Fruit fly (Drosophila melanogaster) whole organism, embryonic: ENCODE measurements around the gene CG5515.

Source experiments
- CG11695 ChIP-seq: fragments of 200-800 bp; sonication (Bioruptor generic); IDR thresholded peaks from 3 replicates; pipeline ENCODE4 v1.3.6; 2022; ENCODE audit warnings: missing biosample characterization, missing genetic modification characterization
- CG12071 ChIP-seq: fragments of 200-800 bp; sonication (Bioruptor generic); optimal IDR thresholded peaks from 3 replicates; lab custom pipeline; 2018; ENCODE audit warnings: missing biosample characterization, mild to moderate bottlenecking, missing genetic modification characterization
- CG12942 ChIP-seq: fragments of 200-800 bp; sonication (Bioruptor generic); optimal IDR thresholded peaks from 3 replicates; lab custom pipeline; 2016; ENCODE audit warnings: missing biosample characterization, missing genetic modification characterization
- CG15601 ChIP-seq: fragments of 200-800 bp; sonication (Bioruptor generic); optimal IDR thresholded peaks from 3 replicates; lab custom pipeline; 2019; ENCODE audit warnings: missing biosample characterization, mild to moderate bottlenecking, missing genetic modification characterization, moderate library complexity
- CG1603 ChIP-seq: fragments of 200-800 bp; sonication (Bioruptor generic); optimal IDR thresholded peaks from 2 replicates; lab custom pipeline; 2019; ENCODE audit warnings: missing biosample characterization, mild to moderate bottlenecking, missing genetic modification characterization, moderate library complexity
- CG16815 ChIP-seq: fragments of 200-800 bp; sonication (Bioruptor generic); optimal IDR thresholded peaks from 3 replicates; lab custom pipeline; 2017; ENCODE audit warnings: missing biosample characterization, mild to moderate bottlenecking, missing genetic modification characterization
- CG18476 ChIP-seq: fragments of 200-800 bp; sonication (Bioruptor generic); optimal IDR thresholded peaks from 2 replicates; lab custom pipeline; 2016; ENCODE audit warnings: missing biosample characterization, mild to moderate bottlenecking, missing genetic modification characterization
- CG18599 ChIP-seq: fragments of 200-800 bp; sonication (Bioruptor generic); optimal IDR thresholded peaks from 3 replicates; lab custom pipeline; 2017; ENCODE audit warnings: missing biosample characterization, missing genetic modification characterization, mild to moderate bottlenecking, moderate library complexity, missing genetic modification reagents
- CG30403 ChIP-seq: fragments of 200-800 bp; sonication (Bioruptor generic); optimal IDR thresholded peaks from 3 replicates; lab custom pipeline; 2016; ENCODE audit warnings: missing biosample characterization, missing genetic modification characterization
- CG34224 ChIP-seq: fragments of 200-800 bp; sonication (Bioruptor generic); IDR thresholded peaks from 3 replicates; pipeline ENCODE4 v1.3.6; 2022; ENCODE audit warnings: missing biosample characterization, missing genetic modification characterization; ENCODE audit not compliant: partially characterized antibody
- CG34376 ChIP-seq: fragments of 200-800 bp; sonication (Bioruptor generic); optimal IDR thresholded peaks from 2 replicates; lab custom pipeline; 2018; ENCODE audit warnings: missing biosample characterization, mild to moderate bottlenecking, missing genetic modification characterization
- CG42726 ChIP-seq: fragments of 200-800 bp; sonication (Bioruptor generic); IDR thresholded peaks from 2 replicates; pipeline ENCODE4 v1.3.6; 2022; ENCODE audit warnings: missing biosample characterization, missing genetic modification characterization; ENCODE audit not compliant: partially characterized antibody
- CG4282 ChIP-seq: fragments of 200-800 bp; sonication (Bioruptor generic); optimal IDR thresholded peaks from 2 replicates; lab custom pipeline; 2016; ENCODE audit warnings: missing biosample characterization, missing genetic modification characterization
- CG5953 ChIP-seq: fragments of 200-800 bp; sonication (Bioruptor generic); IDR thresholded peaks from 2 replicates; pipeline ENCODE4 v1.3.6; 2022; ENCODE audit warnings: missing biosample characterization, missing genetic modification characterization
- CG6654 ChIP-seq: fragments of 200-800 bp; sonication (Bioruptor generic); optimal IDR thresholded peaks from 2 replicates; lab custom pipeline; 2017; ENCODE audit warnings: missing biosample characterization, mild to moderate bottlenecking, missing genetic modification characterization
- CG6765 ChIP-seq: fragments of 200-800 bp; sonication (Bioruptor generic); optimal IDR thresholded peaks from 3 replicates; lab custom pipeline; 2017; ENCODE audit warnings: missing biosample characterization, mild to moderate bottlenecking, missing genetic modification characterization
- CG8359 ChIP-seq: fragments of 200-800 bp; sonication (Bioruptor generic); optimal IDR thresholded peaks from 2 replicates; lab custom pipeline; 2017; ENCODE audit warnings: missing biosample characterization, mild to moderate bottlenecking, missing genetic modification characterization, borderline replicate concordance
- CG9727 ChIP-seq: fragments of 200-800 bp; sonication (Bioruptor generic); optimal IDR thresholded peaks from 3 replicates; lab custom pipeline; 2017; ENCODE audit warnings: missing biosample characterization, mild to moderate bottlenecking, missing genetic modification characterization
- Chrac-16 ChIP-seq: fragments of 200-800 bp; sonication (Bioruptor generic); optimal IDR thresholded peaks from 3 replicates; lab custom pipeline; 2016; ENCODE audit warnings: missing biosample characterization, missing genetic modification characterization
- CrebB ChIP-seq: fragments of 200-800 bp; sonication (Bioruptor generic); optimal IDR thresholded peaks from 3 replicates; lab custom pipeline; 2018; ENCODE audit warnings: missing biosample characterization, mild to moderate bottlenecking, missing genetic modification characterization
- HmgZ ChIP-seq: fragments of 200-800 bp; sonication (Bioruptor generic); optimal IDR thresholded peaks from 2 replicates; lab custom pipeline; 2018; ENCODE audit warnings: missing biosample characterization, mild to moderate bottlenecking, missing genetic modification characterization
- NC2β ChIP-seq: fragments of 200-800 bp; sonication (Bioruptor generic); optimal IDR thresholded peaks from 2 replicates; lab custom pipeline; 2016; ENCODE audit warnings: missing biosample characterization, missing genetic modification characterization
- NFAT ChIP-seq: fragments of 200-800 bp; sonication (Bioruptor generic); IDR thresholded peaks from 2 replicates; pipeline ENCODE4 v1.3.6; 2022; ENCODE audit warnings: missing biosample characterization, missing genetic modification characterization
- Rx ChIP-seq: fragments of 200-800 bp; sonication (Bioruptor generic); IDR thresholded peaks from 2 replicates; pipeline ENCODE4 v1.3.6; 2022; ENCODE audit warnings: missing biosample characterization, missing genetic modification characterization
- Stat92E ChIP-seq, 3 experiments: fragments of >200 bp in 2 of 3; fragments of 200-800 bp in 1 of 3; sonication (Bioruptor generic) in 1 of 3; optimal IDR thresholded peaks; 2 replicates each; lab custom pipeline; 2017 to 2019; ENCODE audit warnings: missing biosample characterization in 3 of 3, missing genetic modification characterization in 3 of 3, mild to moderate bottlenecking in 1 of 3, moderate library complexity in 1 of 3
- aop ChIP-seq: fragments of 200-800 bp; sonication (Bioruptor generic); IDR thresholded peaks from 2 replicates; pipeline ENCODE4 v1.3.6; 2022; ENCODE audit warnings: missing biosample characterization, missing genetic modification characterization
- ato ChIP-seq: fragments of 200-800 bp; sonication (Bioruptor generic); IDR thresholded peaks from 2 replicates; pipeline ENCODE4 v1.3.6; 2022; ENCODE audit warnings: missing biosample characterization, missing genetic modification characterization; ENCODE audit not compliant: partially characterized antibody
- bigmax ChIP-seq: fragments of 200-800 bp; sonication (Bioruptor generic); optimal IDR thresholded peaks from 2 replicates; lab custom pipeline; 2018; ENCODE audit warnings: missing biosample characterization, mild to moderate bottlenecking, missing genetic modification characterization
- cas ChIP-seq: fragments of 200-800 bp; sonication (Bioruptor generic); IDR thresholded peaks from 2 replicates; pipeline ENCODE4 v1.3.6; 2022; ENCODE audit warnings: missing biosample characterization, missing genetic modification characterization
- caup ChIP-seq: fragments of 200-800 bp; sonication (Bioruptor generic); optimal IDR thresholded peaks from 3 replicates; lab custom pipeline; 2017; ENCODE audit warnings: missing biosample characterization, mild to moderate bottlenecking, missing genetic modification characterization, moderate library complexity; ENCODE audit not compliant: severe bottlenecking
- cg ChIP-seq: fragments of 200-800 bp; sonication (Bioruptor generic); optimal IDR thresholded peaks from 3 replicates; lab custom pipeline; 2019; ENCODE audit warnings: missing biosample characterization, mild to moderate bottlenecking, missing genetic modification characterization, moderate library complexity
- crc ChIP-seq: fragments of 200-800 bp; sonication (Bioruptor generic); optimal IDR thresholded peaks from 2 replicates; lab custom pipeline; 2016; ENCODE audit warnings: missing biosample characterization, missing genetic modification characterization
- danr ChIP-seq: fragments of 200-800 bp; sonication (Bioruptor generic); IDR thresholded peaks from 2 replicates; pipeline ENCODE4 v1.3.6; 2022; ENCODE audit warnings: missing biosample characterization, missing genetic modification characterization
- dm ChIP-seq: fragments of 200-800 bp; sonication (Bioruptor generic); optimal IDR thresholded peaks from 3 replicates; lab custom pipeline; 2016; ENCODE audit warnings: missing biosample characterization, missing genetic modification characterization
- dmrt11E ChIP-seq: fragments of 200-800 bp; sonication (Bioruptor generic); optimal IDR thresholded peaks from 3 replicates; lab custom pipeline; 2018; ENCODE audit warnings: missing biosample characterization, mild to moderate bottlenecking, missing genetic modification characterization, moderate library complexity
- eve ChIP-seq, 2 experiments: fragments of >200 bp; optimal IDR thresholded peaks; 2 replicates each; lab custom pipeline; 2017; ENCODE audit warnings: missing biosample characterization in 2 of 2, missing genetic modification characterization in 2 of 2
- ewg ChIP-seq: fragments of 200-800 bp; sonication (Bioruptor generic); optimal IDR thresholded peaks from 3 replicates; lab custom pipeline; 2017; ENCODE audit warnings: mild to moderate bottlenecking, missing biosample characterization, missing genetic modification reagents, missing genetic modification characterization
- exex ChIP-seq: fragments of 200-800 bp; sonication (Bioruptor generic); optimal IDR thresholded peaks from 4 replicates; lab custom pipeline; 2018; ENCODE audit warnings: missing biosample characterization, mild to moderate bottlenecking, missing genetic modification characterization, moderate library complexity
- fu2 ChIP-seq: fragments of 200-800 bp; sonication (Bioruptor generic); optimal IDR thresholded peaks from 2 replicates; lab custom pipeline; 2016; ENCODE audit warnings: missing biosample characterization, missing genetic modification characterization
- gcm ChIP-seq: fragments of 200-800 bp; sonication (Bioruptor generic); optimal IDR thresholded peaks from 2 replicates; lab custom pipeline; 2019; ENCODE audit warnings: missing biosample characterization, mild to moderate bottlenecking, missing genetic modification characterization, moderate library complexity
- hkb ChIP-seq, 2 experiments: fragments of 200-800 bp in 1 of 2; fragments of >200 bp in 1 of 2; sonication (Bioruptor generic) in 1 of 2; IDR thresholded peaks in 1 of 2; optimal IDR thresholded peaks in 1 of 2; 2 replicates each; pipeline versions ENCODE4 v1.3.6 to Lab custom; 2017 to 2022; ENCODE audit warnings: missing biosample characterization in 1 of 2, missing genetic modification characterization in 1 of 2
- prd ChIP-seq, 3 experiments: fragments of >200 bp in 2 of 3; fragments of 200-800 bp in 1 of 3; sonication (Bioruptor generic) in 1 of 3; optimal IDR thresholded peaks in 2 of 3; IDR thresholded peaks in 1 of 3; 2 replicates in 2 of 3; 3 replicates in 1 of 3; pipeline versions ENCODE4 v1.3.6 to Lab custom; 2017 to 2022; ENCODE audit warnings: missing biosample characterization in 1 of 3, missing genetic modification characterization in 1 of 3
- psq ChIP-seq: fragments of 200-800 bp; sonication (Bioruptor generic); optimal IDR thresholded peaks from 2 replicates; lab custom pipeline; 2017; ENCODE audit warnings: missing biosample characterization, missing genetic modification characterization
- pum ChIP-seq: fragments of 200-800 bp; sonication (Bioruptor generic); optimal IDR thresholded peaks from 2 replicates; lab custom pipeline; 2016; ENCODE audit warnings: missing biosample characterization, missing genetic modification characterization
- salm ChIP-seq: fragments of 200-800 bp; sonication (Bioruptor generic); optimal IDR thresholded peaks from 2 replicates; lab custom pipeline; 2018; ENCODE audit warnings: missing biosample characterization, mild to moderate bottlenecking, missing genetic modification characterization
- sob ChIP-seq: fragments of 200-800 bp; sonication (Bioruptor generic); IDR thresholded peaks from 2 replicates; pipeline ENCODE4 v1.3.6; 2022; ENCODE audit warnings: missing biosample characterization, missing genetic modification characterization
- tio ChIP-seq: fragments of 200-800 bp; sonication (Bioruptor generic); optimal IDR thresholded peaks from 2 replicates; lab custom pipeline; 2017; ENCODE audit warnings: missing biosample characterization, missing genetic modification characterization, inconsistent platforms
- trem ChIP-seq: fragments of 200-800 bp; optimal IDR thresholded peaks from 3 replicates; lab custom pipeline; 2019; ENCODE audit warnings: missing biosample characterization, mild to moderate bottlenecking, missing genetic modification characterization, moderate library complexity
- zen ChIP-seq: fragments of 200-800 bp; sonication (Bioruptor generic); optimal IDR thresholded peaks from 3 replicates; lab custom pipeline; 2018; ENCODE audit warnings: missing biosample characterization, mild to moderate bottlenecking, missing genetic modification characterization, moderate library complexity

CG5515 gene

DNA sequence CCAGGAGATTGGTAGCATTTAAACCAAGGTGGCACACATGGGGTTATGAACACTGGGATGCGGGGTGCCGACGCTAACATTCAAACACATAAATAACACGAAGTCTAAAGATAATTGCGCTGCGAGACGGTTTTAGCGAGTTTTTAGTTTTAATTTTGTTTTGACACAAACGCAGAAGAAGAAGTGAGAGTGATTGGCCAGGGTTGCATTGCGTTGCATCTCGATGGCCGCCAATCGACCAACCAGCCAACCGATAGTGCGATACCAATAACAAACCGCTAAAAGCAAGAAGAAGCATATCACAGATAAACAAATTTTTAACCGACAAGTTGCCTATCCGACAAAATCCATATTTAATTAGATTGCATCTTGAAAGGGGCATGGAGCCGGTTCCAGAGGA is 38.0 kb upstream of the CG5515 start, which contains the start of the genes Spps and CG13609 (continued):
- TF ChIP-seq CG12942, result no peak
- no peak for TF ChIP-seq CG18476
- no peak for TF ChIP-seq CG18599 (GFP tag; lab: Kevin White, UChicago)
- no peak for TF ChIP-seq CG15601 (tag; lab: Kevin White, UChicago)
- TF ChIP-seq NFAT (GFP tag; lab: Robert Waterston, UW), result no peak
- no peak for TF ChIP-seq aop (GFP tag; lab: Robert Waterston, UW)
- TF ChIP-seq Chrac-16, result no peak
- TF ChIP-seq CG1603, result peak; percentile 85
- TF ChIP-seq CG9727 (GFP tag; lab: Kevin White, UChicago), result no peak
- TF ChIP-seq sob (GFP tag; lab: Robert Waterston, UW), result peak; percentile 47; the same call in 1 of the 2 replicates
- TF ChIP-seq CG4282 (GFP tag; lab: Kevin White, UChicago), result no peak
- TF ChIP-seq CG34376 (GFP tag; lab: Kevin White, UChicago), result peak; percentile 14
- peak; percentile 40 for TF ChIP-seq CrebB
- TF ChIP-seq tio (GFP tag; lab: Kevin White, UChicago), result no peak
- no peak for TF ChIP-seq eve (GFP tag; optimal IDR thresholded peaks at IDR 0.05; lab: Kevin White, UChicago)
- no peak for TF ChIP-seq salm (tag; lab: Kevin White, UChicago)
- TF ChIP-seq psq (GFP tag; lab: Kevin White, UChicago), result no peak
- no peak for TF ChIP-seq prd (optimal IDR thresholded peaks at IDR 0.05; lab: Kevin White, UChicago)
- TF ChIP-seq prd (GFP tag; IDR thresholded peaks at IDR 0.05; lab: Robert Waterston, UW), result no peak
- TF ChIP-seq caup (GFP tag; lab: Kevin White, UChicago), result peak; percentile 33
- no peak for TF ChIP-seq zen (tag; lab: Kevin White, UChicago)
- TF ChIP-seq Stat92E (GFP tag; optimal IDR thresholded peaks at IDR 0.05; lab: Kevin White, UChicago), result no peak
- no peak for TF ChIP-seq CG6654 (GFP tag; lab: Kevin White, UChicago)
- no peak for TF ChIP-seq fu2 (GFP tag; lab: Kevin White, UChicago)
- peak; percentile 36 for TF ChIP-seq NC2β (GFP tag; lab: Kevin White, UChicago)
- TF ChIP-seq CG11695 (GFP tag; lab: Robert Waterston, UW), result no peak
- no peak for TF ChIP-seq cas
- no peak for TF ChIP-seq exex (tag; lab: Kevin White, UChicago)
- no peak for TF ChIP-seq CG16815
- TF ChIP-seq dmrt11E (tag; lab: Kevin White, UChicago), result peak; percentile 4
- TF ChIP-seq pum (GFP tag; lab: Kevin White, UChicago), result no peak
- TF ChIP-seq CG34224 (GFP tag; lab: Robert Waterston, UW), result peak; percentile 99
- no peak for TF ChIP-seq danr (GFP tag; lab: Robert Waterston, UW)
- no peak for TF ChIP-seq crc
- TF ChIP-seq cg (GFP tag; lab: Kevin White, UChicago), result no peak
- TF ChIP-seq ewg, result peak; percentile 11
- peak; percentile 88 for TF ChIP-seq trem
- TF ChIP-seq HmgZ (tag; lab: Kevin White, UChicago), result peak; percentile 71
- no peak for TF ChIP-seq CG30403 (GFP tag; lab: Kevin White, UChicago)
- TF ChIP-seq Rx (GFP tag; lab: Robert Waterston, UW), result no peak
- TF ChIP-seq bigmax (GFP tag; lab: Kevin White, UChicago), result no peak
- TF ChIP-seq ato (GFP tag; lab: Robert Waterston, UW), result peak; percentile 99
- TF ChIP-seq gcm (GFP tag; lab: Kevin White, UChicago), result no peak
- TF ChIP-seq dm (GFP tag; lab: Kevin White, UChicago), result peak; percentile 14
- TF ChIP-seq CG12071 (GFP tag; lab: Kevin White, UChicago), result no peak
- no peak for TF ChIP-seq CG6765 (GFP tag; lab: Kevin White, UChicago)
- TF ChIP-seq CG42726 (GFP tag; lab: Robert Waterston, UW), result peak; percentile 92
- TF ChIP-seq CG5953 (GFP tag; lab: Robert Waterston, UW), result no peak
- no peak for TF ChIP-seq CG8359 (GFP tag; lab: Kevin White, UChicago)
- no peak for TF ChIP-seq hkb (optimal IDR thresholded peaks at IDR 0.05; lab: Kevin White, UChicago)
- TF ChIP-seq hkb (GFP tag; IDR thresholded peaks at IDR 0.05; lab: Robert Waterston, UW), result peak; percentile 19; the same call in 1 of the 2 replicates
